Fruit fly (Drosophila melanogaster): ENCODE data around the gene Klp3A.

The Klp3A gene

DNA sequence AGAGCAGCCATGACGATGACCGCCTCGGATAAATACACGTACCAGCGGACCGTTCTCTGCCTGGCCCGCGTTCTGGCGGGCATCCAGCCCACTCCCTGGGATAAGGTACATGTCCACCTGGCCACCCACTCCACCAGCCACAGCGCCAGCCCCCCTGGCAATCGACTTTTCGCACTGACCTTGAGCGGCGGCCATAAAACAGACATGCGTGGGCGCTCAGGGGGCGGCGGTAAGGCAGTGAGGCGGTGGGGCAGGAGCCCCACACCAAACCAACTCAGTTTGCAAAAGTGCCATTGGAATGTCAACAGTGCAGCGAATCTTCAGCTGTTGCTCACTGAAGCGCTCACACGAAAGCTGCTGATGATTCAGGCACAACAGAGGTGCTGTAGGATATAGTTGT lies 21.2 kb upstream of the Klp3A start:
- TF ChIP-seq jim (GFP tag; optimal IDR thresholded peaks at IDR 0.05) (no peak), CG9705 (GFP tag; optimal IDR thresholded peaks at IDR 0.05) (no peak), lola (GFP tag; optimal IDR thresholded peaks at IDR 0.05) (no peak), h (GFP tag; optimal IDR thresholded peaks at IDR 0.05) (no peak), sv (GFP tag; optimal IDR thresholded peaks at IDR 0.05) (no peak), CG32264 (GFP tag; optimal IDR thresholded peaks at IDR 0.05) (no peak)

DNA sequence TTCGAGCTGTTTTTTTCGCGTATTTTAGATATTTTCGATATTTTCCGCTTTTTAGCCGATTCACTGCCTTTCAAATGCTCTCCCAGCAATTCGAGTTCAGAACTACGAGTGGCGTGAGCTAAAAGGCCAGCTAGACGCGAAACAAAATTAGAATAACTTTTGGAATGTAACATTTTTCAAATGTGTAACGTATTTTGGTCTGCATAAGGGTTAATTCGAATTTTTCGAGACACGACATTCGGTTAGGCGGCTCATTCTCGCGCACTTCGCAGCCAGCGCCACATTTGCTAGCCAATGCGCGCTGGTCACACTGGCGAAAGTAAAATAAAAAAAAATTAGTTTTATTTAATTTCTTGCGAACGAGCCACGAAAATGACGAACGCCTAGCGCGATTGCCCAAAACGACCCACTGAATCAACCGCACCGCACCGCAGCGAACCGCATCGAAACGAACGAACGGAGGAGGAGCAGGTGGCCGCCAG lies 20.7 kb upstream of the Klp3A start, which contains the start of the genes brv3 and Pi4KIIIalpha:
brv3 (minus strand) TSS at position 51 of the 482 bp plus-strand sequence.
Pi4KIIIalpha (plus strand) TSS at position 280 of the 482 bp plus-strand sequence.
- TF ChIP-seq pan (optimal IDR thresholded peaks at IDR 0.05) = no peak
- TF ChIP-seq dmrt93B (GFP tag; optimal IDR thresholded peaks at IDR 0.05) = no peak
- TF ChIP-seq tai (GFP tag; optimal IDR thresholded peaks at IDR 0.05) = no peak
- no peak for TF ChIP-seq lola (GFP tag; optimal IDR thresholded peaks at IDR 0.05)
- no peak for TF ChIP-seq Dif (GFP tag; optimal IDR thresholded peaks at IDR 0.05; ENCODE audit: partially characterized antibody)
- no peak for TF ChIP-seq usp (GFP tag; optimal IDR thresholded peaks at IDR 0.05)
- no peak for TF ChIP-seq Abd-B (GFP tag; optimal IDR thresholded peaks at IDR 0.05)
- no peak for TF ChIP-seq Myc (optimal IDR thresholded peaks at IDR 0.05)
- no peak for TF ChIP-seq Hnf4 (GFP tag; optimal IDR thresholded peaks at IDR 0.05)
- TF ChIP-seq Vsx2 (GFP tag; optimal IDR thresholded peaks at IDR 0.05; ENCODE audit: partially characterized antibody) = no peak
- TF ChIP-seq CrebA (GFP tag; optimal IDR thresholded peaks at IDR 0.05; ENCODE audit: borderline replicate concordance) = no peak
- TF ChIP-seq fru (GFP tag; optimal IDR thresholded peaks at IDR 0.05) = no peak
- no peak for TF ChIP-seq Sp1 (GFP tag; optimal IDR thresholded peaks at IDR 0.05)
- TF ChIP-seq CG9705 (GFP tag; optimal IDR thresholded peaks at IDR 0.05) = no peak

DNA sequence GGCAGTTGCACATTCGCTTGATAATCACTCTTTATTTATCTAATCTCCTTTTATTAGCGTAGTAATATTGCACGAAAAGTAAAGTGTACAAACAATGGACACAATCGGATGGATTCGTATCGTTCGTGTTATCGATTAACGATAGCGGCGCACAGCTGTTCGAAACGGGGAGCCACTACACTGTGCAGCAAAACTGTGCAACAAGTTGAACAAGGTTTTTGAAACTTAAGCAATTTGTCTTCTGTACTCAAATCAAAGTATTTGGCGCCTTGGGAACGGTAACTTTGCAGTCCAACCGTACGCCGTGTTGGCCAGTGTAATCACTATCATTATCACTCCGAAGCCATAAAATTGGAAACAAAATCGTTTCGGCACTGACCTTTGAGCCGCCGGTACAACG lies 15.8 kb upstream of the Klp3A start, which contains the start of the genes Tsp3A and Seipin:
Tsp3A (minus strand) TSS at position 88 of the 400 bp plus-strand sequence.
Seipin (plus strand) TSS at position 149 of the 400 bp plus-strand sequence.
- TF ChIP-seq GATAd (GFP tag; optimal IDR thresholded peaks at IDR 0.05) (no peak), foxo (GFP tag; optimal IDR thresholded peaks at IDR 0.05) (peak; percentile 65 to 90), usp (GFP tag; optimal IDR thresholded peaks at IDR 0.05) (no peak), brk (GFP tag; optimal IDR thresholded peaks at IDR 0.05) (no peak), Hr83 (GFP tag; optimal IDR thresholded peaks at IDR 0.05; ENCODE audit: poor library complexity, severe bottlenecking) (peak; percentile 52), Hnf4 (GFP tag; optimal IDR thresholded peaks at IDR 0.05) (no peak), dsf (GFP tag; optimal IDR thresholded peaks at IDR 0.05; ENCODE audit: borderline replicate concordance) (no peak), Jra (GFP tag; optimal IDR thresholded peaks at IDR 0.05) (no peak), dmrt93B (GFP tag; optimal IDR thresholded peaks at IDR 0.05) (no peak), Dfd (GFP tag; optimal IDR thresholded peaks at IDR 0.05) (no peak), sv (GFP tag; optimal IDR thresholded peaks at IDR 0.05) (peak; percentile 62), Sp1 (GFP tag; optimal IDR thresholded peaks at IDR 0.05) (peak; percentile 81), CG32264 (GFP tag; optimal IDR thresholded peaks at IDR 0.05) (peak; percentile 62), sage (GFP tag; optimal IDR thresholded peaks at IDR 0.05) (no peak), Vsx2 (GFP tag; optimal IDR thresholded peaks at IDR 0.05; ENCODE audit: partially characterized antibody) (no peak), tai (GFP tag; optimal IDR thresholded peaks at IDR 0.05) (no peak), dl (GFP tag; optimal IDR thresholded peaks at IDR 0.05; ENCODE audit: insufficient read depth in 1 of 2, partially characterized antibody in 2 of 2) (no peak), Mio (GFP tag; optimal IDR thresholded peaks at IDR 0.05) (peak; percentile 70), fru (GFP tag; optimal IDR thresholded peaks at IDR 0.05) (peak; percentile 89), Hr78 (GFP tag; optimal IDR thresholded peaks at IDR 0.05) (no peak), psq (GFP tag; optimal IDR thresholded peaks at IDR 0.05) (peak; percentile 77), Myc (optimal IDR thresholded peaks at IDR 0.05) (no peak), jim (GFP tag; optimal IDR thresholded peaks at IDR 0.05) (no peak), HLH106 (tag; optimal IDR thresholded peaks at IDR 0.05) (peak; percentile 82), CG9705 (GFP tag; optimal IDR thresholded peaks at IDR 0.05) (peak; percentile 45), Dif (GFP tag; optimal IDR thresholded peaks at IDR 0.05; ENCODE audit: partially characterized antibody) (no peak), CrebA (GFP tag; optimal IDR thresholded peaks at IDR 0.05; ENCODE audit: borderline replicate concordance) (no peak), ey (GFP tag; optimal IDR thresholded peaks at IDR 0.05) (peak; percentile 86), woc (GFP tag; optimal IDR thresholded peaks at IDR 0.05) (no peak), N (GFP tag; optimal IDR thresholded peaks at IDR 0.05) (no peak), Abd-B (GFP tag; optimal IDR thresholded peaks at IDR 0.05) (no peak), lola (GFP tag; optimal IDR thresholded peaks at IDR 0.05) (no peak), rgr (GFP tag; optimal IDR thresholded peaks at IDR 0.05) (peak; percentile 90), h (GFP tag; optimal IDR thresholded peaks at IDR 0.05) (peak; percentile 90), pan (optimal IDR thresholded peaks at IDR 0.05) (no peak), br (GFP tag; optimal IDR thresholded peaks at IDR 0.05) (peak; percentile 85), Rel (GFP tag; optimal IDR thresholded peaks at IDR 0.05) (peak; percentile 54), Rel (tag; optimal IDR thresholded peaks at IDR 0.05) (peak; percentile 96), OdsH (GFP tag; optimal IDR thresholded peaks at IDR 0.05) (peak; percentile 84)
